Worm (Caenorhabditis elegans) whole organism, L4 larva: ENCODE data around the gene T10D4.15.
A peak's percentile ranks its signal among the peaks of the same experiment; 100 is the strongest.
"Not testable (repeated sequence)": the region's sequence is repeated elsewhere in the genome, so short reads cannot be mapped to it uniquely, and the experiment has no call there.

Source experiments
- F10B5.3 ChIP-seq: sonication (generic microtip); optimal IDR thresholded peaks from 2 replicates; lab custom pipeline; 2016; ENCODE audit warnings: mild to moderate bottlenecking, missing genetic modification characterization, missing compliant biosample characterization
- F26F4.8 ChIP-seq: fragments of 200-800 bp; sonication (Bioruptor generic); conservative IDR thresholded peaks from 2 replicates; pipeline ENCODE4 v1.3.6; 2022; ENCODE audit warnings: missing genetic modification characterization, missing compliant biosample characterization
- T26A8.4 ChIP-seq: fragments of 200-800 bp; sonication (Bioruptor generic); IDR thresholded peaks from 2 replicates; pipeline ENCODE4 v1.3.6; 2022; ENCODE audit warnings: missing genetic modification characterization, missing compliant biosample characterization
- Y105C5A.15 ChIP-seq: fragments of 200-800 bp; sonication (Bioruptor generic); IDR thresholded peaks from 2 replicates; pipeline ENCODE4 v1.3.6; 2022; ENCODE audit warnings: missing genetic modification characterization, missing compliant biosample characterization
- Y75B8A.6 ChIP-seq: fragments of 200-800 bp; sonication (Bioruptor generic); IDR thresholded peaks from 2 replicates; pipeline ENCODE4 v1.3.6; 2022; ENCODE audit warnings: missing genetic modification reagents, missing genetic modification characterization, missing compliant biosample characterization
- aha-1 ChIP-seq: fragments of 150-350 bp; peaks from one replicate; lab custom pipeline; 2014; ENCODE audit warnings: missing biosample characterization, missing genetic modification characterization
- ama-1 ChIP-seq: fragments of 150-350 bp; optimal IDR thresholded peaks from 2 replicates; lab custom pipeline; 2014; ENCODE audit warnings: inconsistent platforms, mixed read lengths
- arid-1 ChIP-seq: fragments of 200-800 bp; sonication (Bioruptor generic); conservative IDR thresholded peaks from 2 replicates; pipeline ENCODE4 v1.3.6; 2022; ENCODE audit warnings: missing genetic modification reagents, missing genetic modification characterization, missing compliant biosample characterization
- ceh-62 ChIP-seq: sonication (generic microtip); optimal IDR thresholded peaks from 2 replicates; lab custom pipeline; 2017; ENCODE audit warnings: missing biosample characterization, missing genetic modification characterization
- ces-1 ChIP-seq: fragments of 150-350 bp; sonication (generic microtip); optimal IDR thresholded peaks from 4 replicates; lab custom pipeline; 2014; ENCODE audit warnings: missing biosample characterization, missing genetic modification reagents, missing genetic modification characterization
- daf-16 ChIP-seq, 3 experiments: sonication (generic microtip); optimal IDR thresholded peaks; 2 replicates each; lab custom pipeline; 2016 to 2017; ENCODE audit warnings: missing genetic modification characterization in 3 of 3, missing genetic modification reagents in 3 of 3, mild to moderate bottlenecking in 2 of 3, missing compliant biosample characterization in 2 of 3, missing biosample characterization in 1 of 3, moderate library complexity in 1 of 3
- dve-1 ChIP-seq: sonication (generic microtip); optimal IDR thresholded peaks from 2 replicates; lab custom pipeline; 2017; ENCODE audit warnings: antibody characterized with exemption, mild to moderate bottlenecking, missing genetic modification characterization, missing compliant biosample characterization; ENCODE audit not compliant: insufficient read depth
- egl-43 ChIP-seq: fragments of 200-800 bp; sonication (Bioruptor generic); IDR thresholded peaks from 2 replicates; pipeline ENCODE4 v1.3.6; 2022; ENCODE audit warnings: missing genetic modification reagents, missing genetic modification characterization, missing compliant biosample characterization
- hif-1 ChIP-seq, 2 experiments: sonication (generic microtip); optimal IDR thresholded peaks; 2 replicates each; lab custom pipeline; 2016 to 2017; ENCODE audit warnings: missing compliant biosample characterization in 2 of 2, missing genetic modification characterization in 2 of 2, missing genetic modification reagents in 2 of 2, missing genotype in 2 of 2, mild to moderate bottlenecking in 1 of 2
- hmg-1.1 ChIP-seq: fragments of 200-800 bp; sonication (Bioruptor generic); IDR thresholded peaks from 2 replicates; pipeline ENCODE4 v1.3.6; 2022; ENCODE audit warnings: missing genetic modification reagents, missing genetic modification characterization, missing compliant biosample characterization
- lim-7 ChIP-seq: fragments of 200-800 bp; sonication (Bioruptor generic); IDR thresholded peaks from 2 replicates; pipeline ENCODE4 v1.3.6; 2022; ENCODE audit warnings: missing genetic modification characterization, missing compliant biosample characterization
- lin-1 ChIP-seq: fragments of 200-800 bp; sonication (Bioruptor generic); IDR thresholded peaks from 2 replicates; pipeline ENCODE4 v1.3.6; 2022; ENCODE audit warnings: missing genetic modification reagents, missing genetic modification characterization, missing compliant biosample characterization
- lin-13 ChIP-seq: fragments of 150-350 bp; optimal IDR thresholded peaks from 2 replicates; lab custom pipeline; 2014; ENCODE audit warnings: missing biosample characterization, missing genetic modification reagents, missing genetic modification characterization
- lin-39 ChIP-seq: fragments of 150-350 bp; optimal IDR thresholded peaks from 2 replicates; lab custom pipeline; 2014; ENCODE audit warnings: missing biosample characterization, missing genetic modification reagents, missing genetic modification characterization
- madf-5 ChIP-seq, 2 experiments: fragments of 200-800 bp; sonication (Bioruptor generic); IDR thresholded peaks; 2 replicates each; pipeline ENCODE4 v1.3.6; 2022; ENCODE audit warnings: missing compliant biosample characterization in 2 of 2, missing genetic modification characterization in 2 of 2
- madf-9 ChIP-seq: fragments of 200-800 bp; sonication (Bioruptor generic); conservative IDR thresholded peaks from 2 replicates; pipeline ENCODE4 v1.3.6; 2022; ENCODE audit warnings: missing genetic modification reagents, missing genetic modification characterization, missing compliant biosample characterization
- nhr-102 ChIP-seq: sonication (generic microtip); optimal IDR thresholded peaks from 2 replicates; lab custom pipeline; 2016; ENCODE audit warnings: mild to moderate bottlenecking, missing genetic modification characterization, moderate library complexity, missing compliant biosample characterization
- nhr-11 ChIP-seq: fragments of 150-350 bp; optimal IDR thresholded peaks from 2 replicates; lab custom pipeline; 2014; ENCODE audit warnings: missing biosample characterization, missing genetic modification characterization
- nhr-48 ChIP-seq: sonication (generic microtip); optimal IDR thresholded peaks from 2 replicates; lab custom pipeline; 2016; ENCODE audit warnings: mild to moderate bottlenecking, missing genetic modification characterization, missing compliant biosample characterization
- nhr-77 ChIP-seq: fragments of 150-350 bp; optimal IDR thresholded peaks from 2 replicates; lab custom pipeline; 2014; ENCODE audit warnings: missing biosample characterization, missing genetic modification characterization
- pha-4 ChIP-seq, 2 experiments: fragments of 150-350 bp in 1 of 2; fragments of 200-800 bp in 1 of 2; sonication (Bioruptor generic) in 1 of 2; IDR thresholded peaks in 1 of 2; optimal IDR thresholded peaks in 1 of 2; 2 replicates each; pipeline versions ENCODE4 v1.3.6 to Lab custom; 2014 to 2022; ENCODE audit warnings: missing genetic modification characterization in 2 of 2, missing genetic modification reagents in 2 of 2, missing biosample characterization in 1 of 2, missing compliant biosample characterization in 1 of 2
- sdz-12 ChIP-seq: fragments of 200-800 bp; sonication (Bioruptor generic); optimal IDR thresholded peaks from 2 replicates; lab custom pipeline; 2018; ENCODE audit warnings: mild to moderate bottlenecking, missing genetic modification characterization, missing compliant biosample characterization
- snpc-1.2 ChIP-seq: fragments of 200-800 bp; sonication (Bioruptor generic); IDR thresholded peaks from 2 replicates; pipeline ENCODE4 v1.3.6; 2022; ENCODE audit warnings: missing genetic modification reagents, missing genetic modification characterization, missing compliant biosample characterization
- spr-1 ChIP-seq: sonication (generic microtip); optimal IDR thresholded peaks from 2 replicates; lab custom pipeline; 2016; ENCODE audit warnings: mild to moderate bottlenecking, missing genetic modification characterization, missing compliant biosample characterization
- tag-97 ChIP-seq: fragments of 200-800 bp; sonication (Bioruptor generic); IDR thresholded peaks from 2 replicates; pipeline ENCODE4 v1.3.6; 2022; ENCODE audit warnings: missing genetic modification characterization, missing compliant biosample characterization
- unc-39 ChIP-seq: sonication (generic microtip); optimal IDR thresholded peaks from 2 replicates; lab custom pipeline; 2017; ENCODE audit warnings: missing biosample characterization, missing genetic modification characterization
- unc-62 ChIP-seq, 3 experiments: fragments of 150-350 bp in 1 of 3; sonication (generic microtip); optimal IDR thresholded peaks in 2 of 3; peaks in 1 of 3; 1 replicate in 1 of 3; 2 replicates in 2 of 3; lab custom pipeline; 2014 to 2017; ENCODE audit warnings: missing biosample characterization in 3 of 3, missing genetic modification characterization in 3 of 3, missing genetic modification reagents in 3 of 3, missing genotype in 1 of 3

The T10D4.15 gene

DNA sequence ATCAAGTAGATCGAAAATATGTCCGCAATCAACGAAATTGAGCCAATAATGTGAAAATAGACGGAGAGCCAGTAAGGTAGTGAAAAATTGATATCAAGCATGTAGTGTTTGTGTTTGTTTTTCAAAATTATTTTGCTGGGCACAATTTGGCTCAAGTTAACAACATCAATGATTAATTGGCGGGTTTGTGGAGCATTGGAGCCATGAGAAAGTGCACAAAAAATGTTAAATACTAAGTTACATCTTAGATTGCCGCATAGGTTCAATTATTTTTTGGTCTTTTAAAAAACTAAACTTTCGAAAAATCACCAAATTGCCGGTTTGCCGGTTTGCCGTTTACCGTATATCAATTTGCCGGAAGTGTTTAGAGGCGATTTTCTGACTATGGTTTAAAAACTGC lies 8.1 kb upstream of the T10D4.15 start, which contains the start of gene sri-54:
sri-54 (minus strand) TSS at position 101 of the 400 bp plus-strand sequence.
- no peak for TF ChIP-seq lim-7 (GFP tag; lab: Robert Waterston, UW)
- TF ChIP-seq F10B5.3 (tag; lab: Kevin White, UChicago) = no peak
- TF ChIP-seq arid-1 (GFP tag; lab: Robert Waterston, UW) = no peak
- TF ChIP-seq nhr-48 (tag; lab: Kevin White, UChicago) = no peak
- no peak for TF ChIP-seq ces-1
- no peak for TF ChIP-seq sdz-12 (GFP tag; lab: Kevin White, UChicago)
- TF ChIP-seq snpc-1.2 (GFP tag; lab: Robert Waterston, UW) = no peak
- TF ChIP-seq lin-39 = no peak

DNA sequence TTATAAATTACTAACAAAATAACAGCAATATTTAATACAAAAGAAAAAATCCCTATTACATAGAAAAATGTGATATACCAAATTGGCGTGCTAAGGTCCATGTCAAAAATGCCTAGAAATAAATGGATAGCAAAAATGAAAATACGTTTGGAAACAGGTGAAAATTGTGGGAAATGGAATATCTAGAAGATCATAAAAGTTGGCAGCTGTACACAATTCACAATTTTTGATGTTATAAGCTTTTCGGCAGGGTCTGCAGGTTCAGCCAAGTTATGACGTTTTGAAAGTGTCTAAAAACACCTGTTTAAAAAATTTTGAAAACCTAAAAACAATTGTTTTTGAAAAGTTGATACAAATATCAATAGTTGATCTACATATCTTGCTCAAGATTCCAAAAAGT lies 3.1 kb upstream of the T10D4.15 start, which contains the start of gene sri-42:
sri-42 (minus strand) TSS at position 101 of the 400 bp plus-strand sequence.
- TF ChIP-seq egl-43 (GFP tag; lab: Robert Waterston, UW); daf-16 (GFP tag; optimal IDR thresholded peaks at IDR 0.05; lab: Kevin White, UChicago); daf-16 (tag; optimal IDR thresholded peaks at IDR 0.05; lab: Kevin White, UChicago); tag-97 (GFP tag; lab: Robert Waterston, UW): not testable (repeated sequence)
- TF ChIP-seq, all 104 proteins: peak for 0; not testable (repeated sequence) for 104

DNA sequence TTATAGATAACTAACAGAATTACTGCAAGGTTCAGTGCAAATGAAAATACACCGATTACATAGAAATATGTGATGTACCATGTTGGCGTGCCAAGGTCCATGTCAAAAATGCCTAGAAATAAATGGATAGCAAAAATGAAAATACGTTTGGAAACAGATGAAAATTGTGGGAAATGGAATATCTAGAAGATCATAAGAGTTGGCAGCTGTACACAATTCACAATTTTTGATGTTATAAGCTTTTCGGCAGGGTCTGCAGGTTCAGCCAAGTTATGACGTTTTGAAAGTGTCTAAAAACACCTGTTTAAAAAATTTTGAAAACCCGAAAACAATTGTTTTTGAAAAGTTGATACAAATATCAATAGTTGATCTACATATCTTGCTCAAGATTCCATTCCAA lies 1.4 kb upstream of the T10D4.15 start, which contains the start of gene sri-43:
sri-43 (minus strand) TSS at position 101 of the 400 bp plus-strand sequence.
- TF ChIP-seq lin-1; Y75B8A.6 (GFP tag; lab: Robert Waterston, UW); snpc-1.2 (GFP tag; lab: Robert Waterston, UW): not testable (repeated sequence)

DNA sequence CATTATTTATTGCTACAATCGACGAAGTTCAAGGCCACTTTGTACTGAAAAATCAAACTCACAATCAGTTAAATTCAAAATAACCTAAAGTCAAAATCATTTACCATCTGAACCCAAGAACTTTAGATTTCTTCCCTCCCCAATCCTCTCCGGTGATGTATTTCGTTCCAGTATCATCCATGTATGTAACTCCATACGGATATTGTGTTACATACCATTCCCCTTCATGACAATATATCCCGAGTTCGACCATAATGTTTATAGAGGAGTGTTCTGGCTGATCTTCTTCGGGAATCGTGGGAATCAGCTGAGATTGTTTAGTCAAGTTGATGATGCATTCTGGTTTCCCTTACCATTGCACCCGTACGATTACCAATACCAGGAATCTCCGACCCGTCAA lies 2.5 kb downstream of the T10D4.15 start:
- no peak for TF ChIP-seq lin-1
- TF ChIP-seq unc-62 (GFP tag; optimal IDR thresholded peaks at IDR 0.05 in 1 of 2; lab: Kevin White, UChicago) = peak in 1 of 2 experiments; percentile 92
- no peak for TF ChIP-seq unc-62 (tag; optimal IDR thresholded peaks at IDR 0.05; lab: Kevin White, UChicago)
- no peak for TF ChIP-seq F26F4.8 (GFP tag; lab: Robert Waterston, UW)
- TF ChIP-seq hmg-1.1 (GFP tag; lab: Robert Waterston, UW) = no peak

DNA sequence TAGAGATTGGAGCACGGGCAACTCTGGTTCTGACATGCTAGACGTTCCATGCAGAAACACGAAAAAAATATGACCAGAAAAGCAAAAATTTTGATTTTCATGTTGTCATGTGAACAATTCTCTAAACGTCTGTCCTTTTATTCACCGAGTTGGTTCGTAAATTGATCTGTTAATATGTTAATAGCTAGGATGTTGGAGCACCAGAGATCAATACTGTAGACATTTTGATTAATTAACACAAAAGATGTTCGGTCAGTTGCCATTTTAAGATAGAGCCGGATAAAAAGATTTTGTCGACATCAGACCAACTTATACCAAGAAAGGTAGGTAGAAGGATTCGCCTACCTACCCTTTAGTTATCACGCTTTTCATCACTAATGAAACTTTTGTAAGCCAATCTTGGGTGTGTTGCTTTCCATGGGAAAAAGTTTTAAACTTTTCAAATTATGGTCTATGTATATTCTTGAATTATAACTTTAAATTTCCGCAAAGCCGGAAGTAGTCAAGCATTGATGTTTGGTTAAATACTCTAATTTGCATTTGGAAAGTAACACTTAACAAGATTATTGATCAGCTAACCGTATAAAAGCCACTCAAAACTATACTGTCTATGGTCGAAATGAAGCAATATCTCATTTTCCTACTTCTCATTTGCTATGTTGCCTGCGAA lies 3.7 kb downstream of the T10D4.15 start, which contains the start of the genes T10D4.11 and T10D4.1:
T10D4.11 (minus strand) TSS at position 101 of the 670 bp plus-strand sequence.
T10D4.1 (plus strand) TSS at position 620 of the 670 bp plus-strand sequence.
- TF ChIP-seq lim-7 (GFP tag; lab: Robert Waterston, UW) (no peak), aha-1 (tag; lab: Kevin White, UChicago) (peak; percentile 3), F10B5.3 (tag; lab: Kevin White, UChicago) (no peak), spr-1 (tag; lab: Kevin White, UChicago) (no peak)

DNA sequence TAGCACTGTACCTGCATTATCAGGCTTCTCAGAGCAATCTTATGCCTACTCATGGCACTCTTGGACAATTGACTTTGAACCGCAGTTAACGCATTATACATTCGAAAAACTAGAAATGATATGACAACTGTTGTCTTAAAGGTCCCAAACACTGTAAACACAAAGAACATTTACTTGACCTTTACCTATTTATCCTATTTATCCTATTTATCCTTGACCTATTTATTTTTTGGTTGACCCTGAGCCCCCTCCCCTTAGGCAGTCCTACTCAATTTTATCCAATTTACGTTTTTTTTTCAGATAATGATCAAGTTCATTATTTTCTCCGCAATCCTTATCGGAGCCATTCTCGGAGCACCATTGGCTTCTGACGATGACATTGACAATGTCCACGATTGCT lies 5.7 kb downstream of the T10D4.15 start, which contains the start of the genes T10D4.14 and T10D4.19:
T10D4.14 (minus strand) TSS at position 101 of the 400 bp plus-strand sequence.
T10D4.19 (plus strand) TSS at position 304 of the 400 bp plus-strand sequence.
- no peak for TF ChIP-seq hif-1 (tag; optimal IDR thresholded peaks at IDR 0.05; lab: Kevin White, UChicago)
- TF ChIP-seq nhr-48 (tag; lab: Kevin White, UChicago) = no peak
- no peak for TF ChIP-seq ama-1
- TF ChIP-seq pha-4 (GFP tag; IDR thresholded peaks at IDR 0.05; lab: Robert Waterston, UW) = no peak
- no peak for TF ChIP-seq pha-4 (tag; optimal IDR thresholded peaks at IDR 0.05; lab: Kevin White, UChicago)
- TF ChIP-seq dve-1 (tag; lab: Kevin White, UChicago) = no peak
- no peak for TF ChIP-seq Y105C5A.15 (GFP tag; lab: Robert Waterston, UW)
- no peak for TF ChIP-seq lin-13 (GFP tag; lab: Kevin White, UChicago)
- no peak for TF ChIP-seq unc-39 (tag; lab: Kevin White, UChicago)
- no peak for TF ChIP-seq nhr-77 (tag; lab: Kevin White, UChicago)
- TF ChIP-seq unc-62 (GFP tag; optimal IDR thresholded peaks at IDR 0.05 in 1 of 2; lab: Kevin White, UChicago) = no peak
- no peak for TF ChIP-seq unc-62 (tag; optimal IDR thresholded peaks at IDR 0.05; lab: Kevin White, UChicago)
- TF ChIP-seq nhr-102 (tag; lab: Kevin White, UChicago) = no peak
- TF ChIP-seq madf-5 (GFP tag; IDR thresholded peaks at IDR 0.05; lab: Robert Waterston, UW) = no peak
- TF ChIP-seq ceh-62 = no peak
- no peak for TF ChIP-seq nhr-11 (tag; lab: Kevin White, UChicago)
- no peak for TF ChIP-seq madf-9
- no peak for TF ChIP-seq T26A8.4 (GFP tag; lab: Robert Waterston, UW)
